Worm (Caenorhabditis elegans): ENCODE results near the gene C25E10.17.

Gene C25E10.17

ce11 chrV:9081410-9081809 is 34.0 kb upstream of the C25E10.17 start:
- TF ChIP-seq sox-4 (tag; optimal IDR thresholded peaks at IDR 0.05) = no peak
- no peak for TF ChIP-seq F13H6.1 (tag; optimal IDR thresholded peaks at IDR 0.05)
- no peak for TF ChIP-seq pag-3 (tag; optimal IDR thresholded peaks at IDR 0.05; ENCODE audit: borderline replicate concordance)
- no peak for TF ChIP-seq ceh-45 (GFP tag; IDR thresholded peaks at IDR 0.05)
- TF ChIP-seq pha-4 (tag; optimal IDR thresholded peaks at IDR 0.05) = no peak
- TF ChIP-seq ref-2 (tag; optimal IDR thresholded peaks at IDR 0.05) = no peak
- TF ChIP-seq npax-4 (tag; optimal IDR thresholded peaks at IDR 0.05) = no peak
- TF ChIP-seq K09A11.1 (tag; optimal IDR thresholded peaks at IDR 0.05; ENCODE audit: insufficient read depth) = no peak
- TF ChIP-seq eyg-1 (tag; optimal IDR thresholded peaks at IDR 0.05) = no peak
- no peak for TF ChIP-seq K02D7.2 (tag; optimal IDR thresholded peaks at IDR 0.05)
- TF ChIP-seq lim-6 (tag; optimal IDR thresholded peaks at IDR 0.05) = no peak
- TF ChIP-seq ama-1 (optimal IDR thresholded peaks at IDR 0.05) = no peak
- TF ChIP-seq dmd-4 (tag; optimal IDR thresholded peaks at IDR 0.05; ENCODE audit: borderline replicate concordance) = no peak

- TF ChIP-seq elt-2 (tag; optimal IDR thresholded peaks at IDR 0.05) (peak; percentile 44), sox-4 (tag; optimal IDR thresholded peaks at IDR 0.05) (no peak)
Measured at ce11 chrV:9079965-9080432, 32.6 kb upstream of the C25E10.17 start.

ce11 chrV:9078815-9079525 is 31.6 kb upstream of the C25E10.17 start:
- TF ChIP-seq dmd-4 (tag; optimal IDR thresholded peaks at IDR 0.05; ENCODE audit: borderline replicate concordance) (no peak), pag-3 (tag; optimal IDR thresholded peaks at IDR 0.05; ENCODE audit: borderline replicate concordance) (no peak), T23F11.4 (GFP tag; optimal IDR thresholded peaks at IDR 0.05) (no peak), pqm-1 (tag; optimal IDR thresholded peaks at IDR 0.05) (no peak), K09A11.1 (tag; optimal IDR thresholded peaks at IDR 0.05; ENCODE audit: insufficient read depth) (no peak), elt-2 (tag; optimal IDR thresholded peaks at IDR 0.05) (peak; percentile 73), ceh-34 (tag; optimal IDR thresholded peaks at IDR 0.05) (no peak), C08G9.2 (tag; optimal IDR thresholded peaks at IDR 0.05) (no peak)

- TF ChIP-seq unc-86 (tag; optimal IDR thresholded peaks at IDR 0.05) (no peak), sox-4 (tag; optimal IDR thresholded peaks at IDR 0.05) (no peak), pag-3 (tag; optimal IDR thresholded peaks at IDR 0.05; ENCODE audit: borderline replicate concordance) (no peak), ceh-9 (tag; optimal IDR thresholded peaks at IDR 0.05) (no peak), K09A11.1 (tag; optimal IDR thresholded peaks at IDR 0.05; ENCODE audit: insufficient read depth) (no peak), zip-5 (tag; optimal IDR thresholded peaks at IDR 0.05) (no peak), hlh-8 (tag; optimal IDR thresholded peaks at IDR 0.05) (no peak), hlh-13 (GFP tag; optimal IDR thresholded peaks at IDR 0.05) (no peak), elt-4 (tag; optimal IDR thresholded peaks at IDR 0.05) (no peak), T23F11.4 (GFP tag; optimal IDR thresholded peaks at IDR 0.05) (no peak), elt-2 (tag; optimal IDR thresholded peaks at IDR 0.05) (no peak), hlh-6 (tag; optimal IDR thresholded peaks at IDR 0.05) (no peak), ahr-1 (tag; optimal IDR thresholded peaks at IDR 0.05) (no peak), fkh-10 (GFP tag; optimal IDR thresholded peaks at IDR 0.05) (no peak), ceh-34 (tag; optimal IDR thresholded peaks at IDR 0.05) (no peak)
Measured at ce11 chrV:9078067-9078581, 30.7 kb upstream of the C25E10.17 start.

ce11 chrV:9076273-9076672 is 28.9 kb upstream of the C25E10.17 start, which contains the start of gene T27E4.7:
T27E4.7 (minus strand) TSS chrV:9076322.
- TF ChIP-seq elt-2 (tag; optimal IDR thresholded peaks at IDR 0.05) (no peak), hlh-30 (tag; optimal IDR thresholded peaks at IDR 0.05; ENCODE audit: insufficient read depth) (no peak), lin-11 (tag; optimal IDR thresholded peaks at IDR 0.05) (no peak), ceh-22 (tag; optimal IDR thresholded peaks at IDR 0.05) (no peak), ceh-24 (tag; optimal IDR thresholded peaks at IDR 0.05) (no peak), ceh-34 (tag; optimal IDR thresholded peaks at IDR 0.05) (no peak), nhr-232 (tag; optimal IDR thresholded peaks at IDR 0.05) (no peak), pros-1 (tag; optimal IDR thresholded peaks at IDR 0.05) (no peak), unc-3 (GFP tag; conservative IDR thresholded peaks at IDR 0.05) (no peak), unc-3 (tag; optimal IDR thresholded peaks at IDR 0.05) (no peak), pax-1 (tag; optimal IDR thresholded peaks at IDR 0.05) (no peak), unc-42 (tag; optimal IDR thresholded peaks at IDR 0.05) (no peak), lim-6 (tag; optimal IDR thresholded peaks at IDR 0.05) (no peak)

Measured in whole organism, late embryonic.